Fruit fly (Drosophila melanogaster) whole organism, prepupa: Measurements from ENCODE around the gene Sfp77F.
A peak's percentile ranks its signal among the peaks of the same experiment; 100 is the strongest.

Experiments
- CG10631 ChIP-seq: fragments of 200-800 bp; sonication (Bioruptor generic); optimal IDR thresholded peaks from 2 replicates; lab custom pipeline; 2016; ENCODE audit warnings: missing biosample characterization, missing genetic modification characterization
- CG11762 ChIP-seq: fragments of 200-800 bp; sonication (Bioruptor generic); optimal IDR thresholded peaks from 3 replicates; lab custom pipeline; 2016; ENCODE audit warnings: missing biosample characterization, missing genetic modification characterization; ENCODE audit not compliant: insufficient read depth
- CG11902 ChIP-seq: fragments of 200-800 bp; sonication (Bioruptor generic); optimal IDR thresholded peaks from 3 replicates; lab custom pipeline; 2016; ENCODE audit warnings: missing biosample characterization, missing genetic modification characterization
- CG15336 ChIP-seq: fragments of 200-800 bp; sonication (Bioruptor generic); IDR thresholded peaks from 2 replicates; pipeline ENCODE4 v1.3.6; 2022; ENCODE audit warnings: missing biosample characterization, missing genetic modification characterization
- CG1621 ChIP-seq: fragments of 200-800 bp; sonication (Bioruptor generic); optimal IDR thresholded peaks from 3 replicates; lab custom pipeline; 2018; ENCODE audit warnings: missing biosample characterization, mild to moderate bottlenecking, missing genetic modification characterization
- CG3032 ChIP-seq: fragments of 200-800 bp; optimal IDR thresholded peaks from 2 replicates; lab custom pipeline; 2019; ENCODE audit warnings: missing biosample characterization, mild to moderate bottlenecking, missing genetic modification characterization, moderate library complexity
- CG32006 ChIP-seq: fragments of 200-800 bp; sonication (Bioruptor generic); optimal IDR thresholded peaks from 3 replicates; lab custom pipeline; 2017; ENCODE audit warnings: missing biosample characterization, mild to moderate bottlenecking, missing genetic modification characterization
- CG4318 ChIP-seq: fragments of 200-800 bp; sonication (Bioruptor generic); optimal IDR thresholded peaks from 3 replicates; lab custom pipeline; 2017; ENCODE audit warnings: missing biosample characterization, mild to moderate bottlenecking, missing genetic modification characterization
- CG6276 ChIP-seq: fragments of 200-800 bp; sonication (Bioruptor generic); optimal IDR thresholded peaks from 2 replicates; lab custom pipeline; 2017; ENCODE audit warnings: missing biosample characterization, mild to moderate bottlenecking, missing genetic modification characterization
- CG6808 ChIP-seq: fragments of 200-800 bp; sonication (Bioruptor generic); optimal IDR thresholded peaks from 3 replicates; lab custom pipeline; 2017; ENCODE audit warnings: missing biosample characterization, missing genetic modification characterization, mild to moderate bottlenecking, moderate library complexity, missing genetic modification reagents
- CG6854 ChIP-seq: fragments of 200-800 bp; sonication (Bioruptor generic); optimal IDR thresholded peaks from 2 replicates; lab custom pipeline; 2017; ENCODE audit warnings: missing biosample characterization, mild to moderate bottlenecking, missing genetic modification characterization
- Eip75B ChIP-seq: fragments of 200-800 bp; sonication (Bioruptor generic); optimal IDR thresholded peaks from 3 replicates; lab custom pipeline; 2016; ENCODE audit warnings: missing biosample characterization, missing genetic modification characterization
- Eip78C ChIP-seq: fragments of 200-800 bp; sonication (Bioruptor generic); peaks from one replicate; lab custom pipeline; 2016; ENCODE audit warnings: missing biosample characterization, missing genetic modification characterization
- Ets21C ChIP-seq: fragments of 200-800 bp; sonication (Bioruptor generic); optimal IDR thresholded peaks from 3 replicates; lab custom pipeline; 2016; ENCODE audit warnings: missing biosample characterization, missing genetic modification characterization
- Gug ChIP-seq: fragments of 200-800 bp; sonication (Bioruptor generic); IDR thresholded peaks from 2 replicates; pipeline ENCODE4 v1.3.6; 2022; ENCODE audit warnings: missing biosample characterization, missing genetic modification characterization
- Hr39 ChIP-seq: fragments of 200-800 bp; sonication (Bioruptor generic); optimal IDR thresholded peaks from 2 replicates; lab custom pipeline; 2016; ENCODE audit warnings: missing biosample characterization, missing genetic modification characterization
- Hr4 ChIP-seq: fragments of 200-800 bp; sonication (Bioruptor generic); optimal IDR thresholded peaks from 3 replicates; lab custom pipeline; 2016; ENCODE audit warnings: missing biosample characterization, missing genetic modification characterization
- Met ChIP-seq: fragments of 200-800 bp; sonication (Bioruptor generic); optimal IDR thresholded peaks from 3 replicates; lab custom pipeline; 2016; ENCODE audit warnings: missing biosample characterization, missing genetic modification characterization
- Sox102F ChIP-seq: fragments of 200-800 bp; sonication (Bioruptor generic); optimal IDR thresholded peaks from 2 replicates; lab custom pipeline; 2016; ENCODE audit warnings: missing biosample characterization, mild to moderate bottlenecking, missing genetic modification characterization
- Sox14 ChIP-seq: fragments of 200-800 bp; sonication (Bioruptor generic); optimal IDR thresholded peaks from 3 replicates; lab custom pipeline; 2016; ENCODE audit warnings: missing biosample characterization, missing genetic modification characterization
- achi ChIP-seq: fragments of 200-800 bp; sonication (Bioruptor generic); optimal IDR thresholded peaks from 3 replicates; lab custom pipeline; 2016; ENCODE audit warnings: missing biosample characterization, missing genetic modification characterization
- cyc ChIP-seq: fragments of 200-800 bp; sonication (Bioruptor generic); optimal IDR thresholded peaks from 3 replicates; lab custom pipeline; 2016; ENCODE audit warnings: missing biosample characterization, missing genetic modification characterization
- eg ChIP-seq: fragments of 200-800 bp; sonication (Bioruptor generic); IDR thresholded peaks from 3 replicates; pipeline ENCODE4 v1.3.6; 2022; ENCODE audit warnings: missing biosample characterization, missing genetic modification characterization
- esn ChIP-seq: fragments of 200-800 bp; sonication (Bioruptor generic); optimal IDR thresholded peaks from 2 replicates; lab custom pipeline; 2016; ENCODE audit warnings: missing biosample characterization, mild to moderate bottlenecking, missing genetic modification characterization, moderate library complexity
- fkh ChIP-seq: fragments of 200-800 bp; sonication (Bioruptor generic); optimal IDR thresholded peaks from 3 replicates; lab custom pipeline; 2017; ENCODE audit warnings: missing biosample characterization, mild to moderate bottlenecking, missing genetic modification characterization, moderate library complexity
- lz ChIP-seq: fragments of 200-800 bp; sonication (Bioruptor generic); optimal IDR thresholded peaks from 3 replicates; lab custom pipeline; 2016; ENCODE audit warnings: missing biosample characterization, missing genetic modification characterization
- net ChIP-seq: fragments of 200-800 bp; sonication (Bioruptor generic); optimal IDR thresholded peaks from 3 replicates; lab custom pipeline; 2016; ENCODE audit warnings: missing biosample characterization, missing genetic modification characterization
- pdm3 ChIP-seq: fragments of 200-800 bp; sonication (Bioruptor generic); optimal IDR thresholded peaks from 3 replicates; lab custom pipeline; 2016; ENCODE audit warnings: missing biosample characterization, missing genetic modification characterization
- salr ChIP-seq, 2 experiments: fragments of 200-800 bp; sonication (Bioruptor generic); optimal IDR thresholded peaks; 3 replicates each; lab custom pipeline; 2016 to 2018; ENCODE audit warnings: missing biosample characterization in 2 of 2, missing genetic modification characterization in 2 of 2, mild to moderate bottlenecking in 1 of 2
- spab ChIP-seq: fragments of 200-800 bp; sonication (Bioruptor generic); optimal IDR thresholded peaks from 2 replicates; lab custom pipeline; 2017; ENCODE audit warnings: missing biosample characterization, mild to moderate bottlenecking, missing genetic modification characterization, missing genetic modification reagents
- ss ChIP-seq, 2 experiments: fragments of 200-800 bp; sonication (Bioruptor generic); optimal IDR thresholded peaks; 2 replicates in 1 of 2; 3 replicates in 1 of 2; lab custom pipeline; 2017 to 2018; ENCODE audit warnings: mild to moderate bottlenecking in 2 of 2, missing biosample characterization in 2 of 2, missing genetic modification characterization in 2 of 2, moderate library complexity in 1 of 2
- vri ChIP-seq: fragments of 200-800 bp; sonication (Bioruptor generic); optimal IDR thresholded peaks from 3 replicates; lab custom pipeline; 2016; ENCODE audit warnings: missing biosample characterization, mild to moderate bottlenecking, missing genetic modification characterization

Gene Sfp77F

dm6 chr3L:20914375-20914774 is 17.2 kb upstream of the Sfp77F start (continued):
- TF ChIP-seq CG15336: peak; percentile 78
- peak; percentile 67 for TF ChIP-seq achi (GFP tag; lab: Kevin White, UChicago)

DNA sequence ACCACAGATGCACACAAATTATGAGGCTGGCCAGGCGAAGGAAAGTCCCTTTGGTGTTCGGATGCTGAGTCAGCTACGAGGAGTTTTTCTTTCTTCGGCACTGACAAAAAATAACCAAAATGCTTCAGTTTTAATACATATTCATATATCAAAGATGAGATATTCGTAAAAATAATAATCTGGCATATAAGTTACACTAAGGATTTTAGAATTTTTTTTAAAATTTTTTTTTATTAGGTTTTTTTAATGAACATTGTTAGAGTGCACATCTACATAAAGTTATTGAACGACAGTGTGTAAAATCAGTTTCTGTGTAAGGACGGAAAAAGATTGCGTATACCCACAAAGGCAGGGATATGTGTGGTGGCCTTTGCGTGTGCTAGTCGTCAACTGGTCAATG is 9.7 kb upstream of the Sfp77F start:
- TF ChIP-seq CG4318 (GFP tag; lab: Kevin White, UChicago) (no peak), spab (GFP tag; lab: Kevin White, UChicago) (no peak), Sox14 (GFP tag; lab: Kevin White, UChicago) (no peak), CG10631 (GFP tag; lab: Kevin White, UChicago) (no peak), Eip78C (GFP tag; lab: Kevin White, UChicago) (peak; percentile 60), CG32006 (GFP tag; lab: Kevin White, UChicago) (no peak)

DNA sequence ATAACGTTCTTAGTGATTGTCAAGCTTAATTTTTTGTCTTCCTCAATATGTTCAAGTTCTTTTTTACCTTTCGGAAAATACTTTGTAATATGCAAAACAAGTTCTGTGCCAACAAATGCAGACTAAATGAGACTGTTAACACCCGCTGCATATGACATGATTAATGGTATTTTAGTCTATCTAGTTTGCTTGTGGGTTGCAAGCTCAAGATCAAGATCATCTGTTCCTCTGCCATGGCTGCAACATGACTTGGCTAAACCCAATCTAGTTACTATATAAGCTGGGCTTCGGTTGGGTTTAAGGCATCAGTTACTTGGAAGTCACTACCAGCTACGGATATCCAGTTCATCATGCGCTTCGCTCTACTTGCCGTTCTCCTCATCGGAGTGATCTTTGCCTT is 8.3 kb upstream of the Sfp77F start, which contains the start of gene CG11458:
Gene CG11458, plus strand, starts transcription at position 301 of the 400 bp plus-strand sequence.
- TF ChIP-seq Sox14 (GFP tag; lab: Kevin White, UChicago) (no peak), CG1621 (no peak), Hr4 (GFP tag; lab: Kevin White, UChicago) (no peak), CG11902 (no peak), CG10631 (GFP tag; lab: Kevin White, UChicago) (no peak), Eip75B (no peak), salr (GFP tag; optimal IDR thresholded peaks at IDR 0.05; lab: Kevin White, UChicago) (no peak), Met (GFP tag; lab: Kevin White, UChicago) (no peak), CG3032 (tag; lab: Kevin White, UChicago) (no peak), net (no peak), ss (GFP tag; optimal IDR thresholded peaks at IDR 0.05; lab: Kevin White, UChicago) (no peak)

dm6 chr3L:20900996-20901395 is 3.8 kb upstream of the Sfp77F start:
- peak; percentile 66 for TF ChIP-seq fkh (GFP tag; lab: Kevin White, UChicago)
- TF ChIP-seq Ets21C (GFP tag; lab: Kevin White, UChicago): no peak

DNA sequence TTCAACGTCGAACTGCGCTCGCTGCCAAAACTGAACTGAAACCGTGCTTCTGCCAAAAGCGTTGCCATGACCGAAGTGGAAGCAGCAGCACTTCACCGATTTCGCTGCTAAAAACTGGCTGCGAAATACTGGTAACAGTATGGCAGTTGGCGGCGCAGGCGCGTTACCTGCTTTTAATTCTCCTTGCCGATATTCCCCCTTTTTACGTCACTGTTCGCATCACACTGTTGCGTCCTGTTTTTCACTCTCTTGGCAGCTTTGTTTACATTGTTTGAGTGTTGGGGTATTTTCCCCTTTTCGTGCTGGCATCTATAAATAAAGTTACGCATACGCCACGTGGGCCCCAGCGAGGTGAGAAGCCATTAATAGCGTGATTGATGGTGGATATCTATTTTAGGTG is 12.0 kb downstream of the Sfp77F start, which contains the start of gene CG32432:
Gene CG32432, minus strand, starts transcription at position 17 of the 400 bp plus-strand sequence.
- TF ChIP-seq Gug (GFP tag; lab: Robert Waterston, UW) (no peak), eg (GFP tag; lab: Robert Waterston, UW) (no peak), CG6854 (GFP tag; lab: Kevin White, UChicago) (no peak), CG6808 (no peak), CG11762 (GFP tag; lab: Kevin White, UChicago) (no peak), Sox14 (GFP tag; lab: Kevin White, UChicago) (no peak), CG3032 (tag; lab: Kevin White, UChicago) (no peak), Sox102F (GFP tag; lab: Kevin White, UChicago) (no peak), Hr39 (GFP tag; lab: Kevin White, UChicago) (no peak), vri (GFP tag; lab: Kevin White, UChicago) (no peak), lz (GFP tag; lab: Kevin White, UChicago) (no peak), pdm3 (no peak), cyc (GFP tag; lab: Kevin White, UChicago) (no peak), esn (no peak), spab (GFP tag; lab: Kevin White, UChicago) (no peak), CG10631 (GFP tag; lab: Kevin White, UChicago) (no peak), CG4318 (GFP tag; lab: Kevin White, UChicago) (no peak), CG6276 (GFP tag; lab: Kevin White, UChicago) (no peak)
